Fruit fly (Drosophila melanogaster) whole organism, embryonic: ENCODE measurements around the gene CG7213.

Experiments
- CG10543 ChIP-seq: fragments of 200-800 bp; sonication (Bioruptor generic); optimal IDR thresholded peaks from 3 replicates; lab custom pipeline; 2017; ENCODE audit warnings: missing biosample characterization, mild to moderate bottlenecking, missing genetic modification characterization, moderate library complexity
- CG11456 ChIP-seq: fragments of 200-800 bp; sonication (Bioruptor generic); IDR thresholded peaks from 3 replicates; pipeline ENCODE4 v1.3.6; 2022; ENCODE audit warnings: missing biosample characterization, missing genetic modification characterization
- CG1233 ChIP-seq: fragments of 200-800 bp; sonication (Bioruptor generic); optimal IDR thresholded peaks from 4 replicates; lab custom pipeline; 2018; ENCODE audit warnings: missing biosample characterization, mild to moderate bottlenecking, missing genetic modification characterization
- CG12744 ChIP-seq: fragments of 200-800 bp; sonication (Bioruptor generic); optimal IDR thresholded peaks from 2 replicates; lab custom pipeline; 2016; ENCODE audit warnings: missing biosample characterization, missing genetic modification characterization
- CG16779 ChIP-seq: fragments of 200-800 bp; sonication (Bioruptor generic); IDR thresholded peaks from 2 replicates; pipeline ENCODE4 v1.3.6; 2022; ENCODE audit warnings: missing biosample characterization, missing genetic modification characterization
- CG17328 ChIP-seq: fragments of 200-800 bp; sonication (Bioruptor generic); IDR thresholded peaks from 2 replicates; pipeline ENCODE4 v1.3.6; 2022; ENCODE audit warnings: missing biosample characterization, missing genetic modification characterization
- CG17829 ChIP-seq: fragments of 200-800 bp; optimal IDR thresholded peaks from 2 replicates; lab custom pipeline; 2019; ENCODE audit warnings: missing biosample characterization, mild to moderate bottlenecking, missing genetic modification characterization, moderate library complexity
- CG30403 ChIP-seq: fragments of 200-800 bp; sonication (Bioruptor generic); optimal IDR thresholded peaks from 3 replicates; lab custom pipeline; 2016; ENCODE audit warnings: missing biosample characterization, missing genetic modification characterization
- CG34376 ChIP-seq: fragments of 200-800 bp; sonication (Bioruptor generic); optimal IDR thresholded peaks from 2 replicates; lab custom pipeline; 2018; ENCODE audit warnings: missing biosample characterization, mild to moderate bottlenecking, missing genetic modification characterization
- CG42726 ChIP-seq: fragments of 200-800 bp; sonication (Bioruptor generic); IDR thresholded peaks from 2 replicates; pipeline ENCODE4 v1.3.6; 2022; ENCODE audit warnings: missing biosample characterization, missing genetic modification characterization; ENCODE audit not compliant: partially characterized antibody
- CG6791 ChIP-seq: fragments of 200-800 bp; sonication (Bioruptor generic); IDR thresholded peaks from 3 replicates; pipeline ENCODE4 v1.3.6; 2022; ENCODE audit warnings: missing biosample characterization, missing genetic modification characterization; ENCODE audit not compliant: partially characterized antibody
- CG6854 ChIP-seq: fragments of 200-800 bp; sonication (Bioruptor generic); optimal IDR thresholded peaks from 3 replicates; lab custom pipeline; 2017; ENCODE audit warnings: missing biosample characterization, mild to moderate bottlenecking, missing genetic modification characterization
- CG7963 ChIP-seq: fragments of 200-800 bp; sonication (Bioruptor generic); IDR thresholded peaks from 3 replicates; pipeline ENCODE4 v1.3.6; 2022; ENCODE audit warnings: missing biosample characterization, missing genetic modification characterization; ENCODE audit not compliant: partially characterized antibody
- CG9727 ChIP-seq: fragments of 200-800 bp; sonication (Bioruptor generic); optimal IDR thresholded peaks from 3 replicates; lab custom pipeline; 2017; ENCODE audit warnings: missing biosample characterization, mild to moderate bottlenecking, missing genetic modification characterization
- CG9817 ChIP-seq: fragments of 200-800 bp; sonication (Bioruptor generic); optimal IDR thresholded peaks from 2 replicates; lab custom pipeline; 2018; ENCODE audit warnings: missing biosample characterization, mild to moderate bottlenecking, missing genetic modification characterization, moderate library complexity
- Camta ChIP-seq: fragments of 200-800 bp; sonication (Bioruptor generic); optimal IDR thresholded peaks from 2 replicates; lab custom pipeline; 2016; ENCODE audit warnings: missing biosample characterization, missing genetic modification characterization
- Dek ChIP-seq: fragments of 200-800 bp; sonication (Bioruptor generic); optimal IDR thresholded peaks from 3 replicates; lab custom pipeline; 2019; ENCODE audit warnings: missing biosample characterization, mild to moderate bottlenecking, missing genetic modification characterization, moderate library complexity
- Dip3 ChIP-seq: fragments of 200-800 bp; sonication (Bioruptor generic); optimal IDR thresholded peaks from 3 replicates; lab custom pipeline; 2016; ENCODE audit warnings: missing biosample characterization, missing genetic modification characterization
- Doc3 ChIP-seq: fragments of 200-800 bp; sonication (Bioruptor generic); IDR thresholded peaks from 3 replicates; pipeline ENCODE4 v1.3.6; 2022; ENCODE audit warnings: missing biosample characterization, missing genetic modification characterization; ENCODE audit not compliant: partially characterized antibody
- HLH4C ChIP-seq: fragments of 200-800 bp; sonication (Bioruptor generic); IDR thresholded peaks from 3 replicates; pipeline ENCODE4 v1.3.6; 2022; ENCODE audit warnings: missing biosample characterization, missing genetic modification characterization; ENCODE audit not compliant: partially characterized antibody
- HLHmδ ChIP-seq: fragments of 200-800 bp; sonication (Bioruptor generic); optimal IDR thresholded peaks from 2 replicates; lab custom pipeline; 2018; ENCODE audit warnings: missing biosample characterization, mild to moderate bottlenecking, missing genetic modification characterization, moderate library complexity
- HmgD ChIP-seq: fragments of 200-800 bp; sonication (Bioruptor generic); optimal IDR thresholded peaks from 3 replicates; lab custom pipeline; 2016; ENCODE audit warnings: missing biosample characterization, missing genetic modification characterization
- HmgZ ChIP-seq: fragments of 200-800 bp; sonication (Bioruptor generic); optimal IDR thresholded peaks from 2 replicates; lab custom pipeline; 2018; ENCODE audit warnings: missing biosample characterization, mild to moderate bottlenecking, missing genetic modification characterization
- Jarid2 ChIP-seq: fragments of 200-800 bp; sonication (Bioruptor generic); optimal IDR thresholded peaks from 3 replicates; lab custom pipeline; 2017; ENCODE audit warnings: mild to moderate bottlenecking, missing biosample characterization, missing genetic modification reagents, missing genetic modification characterization
- Lpt ChIP-seq: fragments of >200 bp; optimal IDR thresholded peaks from 2 replicates; lab custom pipeline; 2018; ENCODE audit warnings: missing biosample characterization, missing genetic modification characterization
- Med ChIP-seq: fragments of 200-800 bp; sonication (Bioruptor generic); peaks from one replicate; lab custom pipeline; 2016; ENCODE audit warnings: missing biosample characterization, missing genetic modification characterization, mild to moderate bottlenecking, inconsistent platforms, moderate library complexity
- NFAT ChIP-seq: fragments of 200-800 bp; sonication (Bioruptor generic); IDR thresholded peaks from 2 replicates; pipeline ENCODE4 v1.3.6; 2022; ENCODE audit warnings: missing biosample characterization, missing genetic modification characterization
- Nf-YB ChIP-seq: fragments of 200-800 bp; sonication (Bioruptor generic); optimal IDR thresholded peaks from 3 replicates; lab custom pipeline; 2019; ENCODE audit warnings: missing biosample characterization, mild to moderate bottlenecking, missing genetic modification characterization, moderate library complexity
- Sin3A ChIP-seq: fragments of >200 bp; optimal IDR thresholded peaks from 2 replicates; lab custom pipeline; 2018
- Xbp1 ChIP-seq: fragments of 200-800 bp; sonication (Bioruptor generic); optimal IDR thresholded peaks from 3 replicates; lab custom pipeline; 2016; ENCODE audit warnings: missing biosample characterization, mild to moderate bottlenecking, missing genetic modification characterization
- ap ChIP-seq: fragments of 200-800 bp; sonication (Bioruptor generic); IDR thresholded peaks from 2 replicates; pipeline ENCODE4 v1.3.6; 2022; ENCODE audit warnings: missing biosample characterization, missing genetic modification characterization
- bbx ChIP-seq: fragments of 200-800 bp; sonication (Bioruptor generic); IDR thresholded peaks from 2 replicates; pipeline ENCODE4 v1.3.6; 2022; ENCODE audit warnings: missing biosample characterization, missing genetic modification characterization; ENCODE audit not compliant: partially characterized antibody
- bcd ChIP-seq: fragments of 200-800 bp; sonication (Bioruptor generic); optimal IDR thresholded peaks from 2 replicates; lab custom pipeline; 2017; ENCODE audit warnings: missing biosample characterization, mild to moderate bottlenecking, missing genetic modification characterization
- btn ChIP-seq: fragments of 200-800 bp; sonication (Bioruptor generic); optimal IDR thresholded peaks from 2 replicates; lab custom pipeline; 2016; ENCODE audit warnings: missing biosample characterization, missing genetic modification characterization
- dmrt99B ChIP-seq: fragments of 200-800 bp; sonication (Bioruptor generic); optimal IDR thresholded peaks from 2 replicates; lab custom pipeline; 2018; ENCODE audit warnings: missing biosample characterization, mild to moderate bottlenecking, missing genetic modification characterization, moderate library complexity
- ewg ChIP-seq: fragments of 200-800 bp; sonication (Bioruptor generic); optimal IDR thresholded peaks from 3 replicates; lab custom pipeline; 2017; ENCODE audit warnings: mild to moderate bottlenecking, missing biosample characterization, missing genetic modification reagents, missing genetic modification characterization
- grn ChIP-seq: fragments of 200-800 bp; sonication (Bioruptor generic); optimal IDR thresholded peaks from 3 replicates; lab custom pipeline; 2017; ENCODE audit warnings: missing biosample characterization, missing genetic modification characterization
- hb ChIP-seq: fragments of 200-800 bp; sonication (Bioruptor generic); IDR thresholded peaks from 3 replicates; pipeline ENCODE4 v1.3.6; 2022; ENCODE audit warnings: missing biosample characterization, missing genetic modification characterization; ENCODE audit not compliant: partially characterized antibody
- jigr1 ChIP-seq: fragments of 200-800 bp; sonication (Bioruptor generic); IDR thresholded peaks from 3 replicates; pipeline ENCODE4 v1.3.6; 2022; ENCODE audit warnings: missing biosample characterization, missing genetic modification characterization
- lilli ChIP-seq: fragments of 200-800 bp; sonication (Bioruptor generic); optimal IDR thresholded peaks from 3 replicates; lab custom pipeline; 2016; ENCODE audit warnings: missing biosample characterization, missing genetic modification characterization
- lola ChIP-seq, 3 experiments: fragments of >200 bp in 2 of 3; fragments of 200-800 bp in 1 of 3; sonication (Bioruptor generic) in 1 of 3; optimal IDR thresholded peaks; 2 replicates each; lab custom pipeline; 2017 to 2019; ENCODE audit warnings: missing biosample characterization in 3 of 3, missing genetic modification characterization in 3 of 3, mild to moderate bottlenecking in 1 of 3, moderate library complexity in 1 of 3
- maf-S ChIP-seq: fragments of 200-800 bp; sonication (Bioruptor generic); optimal IDR thresholded peaks from 2 replicates; lab custom pipeline; 2016; ENCODE audit warnings: missing biosample characterization, missing genetic modification characterization
- odd ChIP-seq: fragments of 200-800 bp; sonication (Bioruptor generic); optimal IDR thresholded peaks from 2 replicates; lab custom pipeline; 2017; ENCODE audit warnings: missing biosample characterization, mild to moderate bottlenecking, missing genetic modification characterization
- peb ChIP-seq: fragments of 200-800 bp; sonication (Bioruptor generic); IDR thresholded peaks from 2 replicates; pipeline ENCODE4 v1.3.6; 2022; ENCODE audit warnings: missing biosample characterization, missing genetic modification characterization
- sisA ChIP-seq: fragments of 200-800 bp; sonication (Bioruptor generic); IDR thresholded peaks from 2 replicates; pipeline ENCODE4 v1.3.6; 2022; ENCODE audit warnings: missing biosample characterization, missing genetic modification characterization
- stwl ChIP-seq: fragments of 200-800 bp; sonication (Bioruptor generic); optimal IDR thresholded peaks from 3 replicates; lab custom pipeline; 2018; ENCODE audit warnings: missing biosample characterization, mild to moderate bottlenecking, missing genetic modification characterization, moderate library complexity
- zen ChIP-seq: fragments of 200-800 bp; sonication (Bioruptor generic); optimal IDR thresholded peaks from 3 replicates; lab custom pipeline; 2018; ENCODE audit warnings: missing biosample characterization, mild to moderate bottlenecking, missing genetic modification characterization, moderate library complexity
- zfh1 ChIP-seq: fragments of 200-800 bp; sonication (Bioruptor generic); IDR thresholded peaks from 3 replicates; pipeline ENCODE4 v1.3.6; 2022; ENCODE audit warnings: missing biosample characterization, missing genetic modification characterization

CG7213 gene

DNA sequence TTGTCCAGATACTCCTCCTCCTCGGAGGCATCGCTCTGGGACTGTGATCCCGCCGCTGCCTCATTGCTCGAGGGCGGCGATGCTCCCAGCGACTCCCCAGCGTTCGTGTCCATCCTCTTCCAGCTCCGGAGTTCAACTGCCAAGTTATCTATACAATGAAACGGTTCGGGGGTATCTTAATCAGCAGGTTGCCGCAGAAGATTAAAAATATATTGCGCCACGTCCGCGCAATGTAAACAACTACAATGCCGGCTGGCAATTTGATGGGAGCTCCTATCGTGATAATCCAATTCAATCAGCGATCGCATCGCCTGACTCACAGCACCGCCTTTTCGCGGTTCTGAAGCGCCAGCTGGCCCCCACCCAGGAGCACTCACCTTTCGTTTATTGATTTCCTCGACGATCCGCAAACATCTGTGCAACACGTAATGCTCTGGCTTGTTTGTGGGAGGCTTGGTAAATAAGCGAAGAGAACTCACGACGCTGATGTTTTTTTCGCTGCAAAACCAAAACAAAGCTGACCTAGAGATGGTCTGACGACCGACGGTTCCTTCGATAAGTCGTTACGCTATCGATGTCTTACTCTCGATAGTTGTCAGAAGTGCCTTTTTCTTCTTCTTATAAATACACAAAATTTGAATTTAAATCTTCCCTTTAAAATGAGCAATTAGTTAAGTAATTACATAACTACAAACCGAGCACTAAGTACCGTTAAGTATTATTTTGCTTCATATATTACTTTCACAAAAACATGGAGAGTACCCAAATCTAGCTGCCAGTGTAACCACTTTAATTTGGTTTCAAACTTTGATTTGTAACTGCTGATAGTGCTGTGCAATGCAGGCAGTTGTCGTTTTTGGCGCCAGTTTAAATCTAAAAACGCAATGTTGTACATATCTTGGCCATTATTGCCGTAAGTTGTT lies 49.2 kb upstream of the CG7213 start, which contains the start of gene cert (continued):
- TF ChIP-seq zfh1, result no peak
- TF ChIP-seq Lpt (GFP tag; lab: Kevin White, UChicago), result no peak
- no peak for TF ChIP-seq NFAT (GFP tag; lab: Robert Waterston, UW)
- TF ChIP-seq odd (GFP tag; lab: Kevin White, UChicago), result no peak
- TF ChIP-seq HLH4C (GFP tag; lab: Robert Waterston, UW), result peak; percentile 83
- no peak for TF ChIP-seq dmrt99B (tag; lab: Kevin White, UChicago)
- TF ChIP-seq CG11456 (GFP tag; lab: Robert Waterston, UW), result no peak; the same call in 2 of the 3 replicates
- peak; percentile 94 for TF ChIP-seq Sin3A (lab: Kevin White, UChicago)
- TF ChIP-seq HmgZ (tag; lab: Kevin White, UChicago), result no peak
- peak; percentile 80; the same call in 1 of the 2 replicates for TF ChIP-seq CG42726 (GFP tag; lab: Robert Waterston, UW)
- TF ChIP-seq bbx, result peak; percentile 82
- peak; percentile 18 for TF ChIP-seq Xbp1 (GFP tag; lab: Kevin White, UChicago)
- peak; percentile 86 for TF ChIP-seq Doc3 (GFP tag; lab: Robert Waterston, UW)
- peak; percentile 81 for TF ChIP-seq CG7963 (GFP tag; lab: Robert Waterston, UW)
- peak; percentile 33 for TF ChIP-seq CG34376 (GFP tag; lab: Kevin White, UChicago)
- no peak for TF ChIP-seq HLHmδ (GFP tag; lab: Kevin White, UChicago)
- TF ChIP-seq CG9817 (tag; lab: Kevin White, UChicago), result no peak
- no peak for TF ChIP-seq jigr1 (GFP tag; lab: Robert Waterston, UW)
- TF ChIP-seq hb, result peak; percentile 86
- TF ChIP-seq CG6854, result no peak
- peak; percentile 22 for TF ChIP-seq Dip3 (GFP tag; lab: Kevin White, UChicago)
- peak; percentile 81 for TF ChIP-seq Med (GFP tag; lab: Kevin White, UChicago)
- TF ChIP-seq peb (GFP tag; lab: Robert Waterston, UW), result no peak
- peak; percentile 47 for TF ChIP-seq CG30403 (GFP tag; lab: Kevin White, UChicago)
- peak; percentile 89 for TF ChIP-seq stwl (tag; lab: Kevin White, UChicago)
- no peak for TF ChIP-seq ap (GFP tag; lab: Robert Waterston, UW)
- peak; percentile 18 for TF ChIP-seq bcd (GFP tag; lab: Kevin White, UChicago)
- no peak for TF ChIP-seq ewg (GFP tag; lab: Kevin White, UChicago)
- TF ChIP-seq CG17328 (GFP tag; lab: Robert Waterston, UW), result no peak
- peak; percentile 36 for TF ChIP-seq CG17829
- TF ChIP-seq HmgD (GFP tag; lab: Kevin White, UChicago), result peak; percentile 6
- TF ChIP-seq CG12744 (GFP tag; lab: Kevin White, UChicago), result no peak
- TF ChIP-seq lilli (GFP tag; lab: Kevin White, UChicago), result peak; percentile 48
- peak; percentile 36 for TF ChIP-seq CG10543
- TF ChIP-seq btn (GFP tag; lab: Kevin White, UChicago), result no peak
- no peak for TF ChIP-seq CG16779 (GFP tag; lab: Robert Waterston, UW)
- peak; percentile 28 for TF ChIP-seq CG9727
- no peak for TF ChIP-seq CG1233 (GFP tag; lab: Kevin White, UChicago)
- TF ChIP-seq sisA (GFP tag; lab: Robert Waterston, UW), result no peak
- TF ChIP-seq Nf-YB, result no peak
- peak; percentile 29 for TF ChIP-seq zen (tag; lab: Kevin White, UChicago)
- no peak for TF ChIP-seq Dek
- TF ChIP-seq CG6791 (GFP tag; lab: Robert Waterston, UW), result peak; percentile 89
- TF ChIP-seq Camta (GFP tag; lab: Kevin White, UChicago), result no peak
- peak; percentile 12 for TF ChIP-seq maf-S
- peak in 1 of 3 experiments; percentile 15 for TF ChIP-seq lola (GFP tag; optimal IDR thresholded peaks at IDR 0.05; lab: Kevin White, UChicago)
- no peak for TF ChIP-seq Jarid2 (GFP tag; lab: Kevin White, UChicago)
- TF ChIP-seq grn, result peak; percentile 97
